Worm (Caenorhabditis elegans) whole organism, young adult: ENCODE results near the gene pals-31.

Experiments used
- B0035.1 ChIP-seq: sonication (generic microtip); optimal IDR thresholded peaks from 2 replicates; lab custom pipeline; 2016; ENCODE audit warnings: missing genetic modification characterization, mild to moderate bottlenecking, missing compliant biosample characterization, missing genotype, missing genetic modification reagents
- F23B12.7 ChIP-seq: sonication (generic microtip); optimal IDR thresholded peaks from 2 replicates; lab custom pipeline; 2017; ENCODE audit warnings: missing genetic modification characterization, mild to moderate bottlenecking, missing compliant biosample characterization, antibody characterized with exemption, moderate library complexity; ENCODE audit not compliant: insufficient read depth
- F37B4.10 ChIP-seq: fragments of 200-800 bp; sonication (Bioruptor generic); IDR thresholded peaks from 2 replicates; pipeline ENCODE4 v1.3.6; 2022; ENCODE audit warnings: missing genetic modification characterization, missing compliant biosample characterization
- F49E8.2 ChIP-seq: sonication (generic microtip); optimal IDR thresholded peaks from 3 replicates; lab custom pipeline; 2017; ENCODE audit warnings: missing genetic modification characterization, mild to moderate bottlenecking, missing compliant biosample characterization, antibody characterized with exemption, moderate library complexity; ENCODE audit not compliant: insufficient read depth
- Y53F4B.3 ChIP-seq: fragments of 200-800 bp; sonication (Bioruptor generic); IDR thresholded peaks from 2 replicates; pipeline ENCODE4 v1.3.6; 2022; ENCODE audit warnings: missing genetic modification reagents, missing genetic modification characterization, missing compliant biosample characterization
- Y79H2A.3 ChIP-seq: fragments of 200-800 bp; sonication (Bioruptor generic); conservative IDR thresholded peaks from 2 replicates; pipeline ENCODE4 v1.3.6; 2022; ENCODE audit warnings: missing genetic modification reagents, missing genetic modification characterization, missing compliant biosample characterization
- akir-1 ChIP-seq: fragments of 200-800 bp; sonication (Bioruptor generic); optimal IDR thresholded peaks from 2 replicates; lab custom pipeline; 2018; ENCODE audit warnings: mild to moderate bottlenecking, missing genetic modification characterization, moderate library complexity, missing compliant biosample characterization
- attf-6 ChIP-seq: fragments of 200-800 bp; sonication (Bioruptor generic); IDR thresholded peaks from 2 replicates; pipeline ENCODE4 v1.3.6; 2022; ENCODE audit warnings: missing genetic modification reagents, missing genetic modification characterization, missing compliant biosample characterization
- bed-2 ChIP-seq: fragments of 200-800 bp; sonication (Bioruptor generic); IDR thresholded peaks from 2 replicates; pipeline ENCODE4 v1.3.6; 2022; ENCODE audit warnings: missing genetic modification reagents, missing genetic modification characterization, missing compliant biosample characterization
- dox-1 ChIP-seq: fragments of 200-800 bp; sonication (Bioruptor generic); IDR thresholded peaks from 2 replicates; pipeline ENCODE4 v1.3.6; 2022; ENCODE audit warnings: missing genetic modification reagents, missing genetic modification characterization, missing compliant biosample characterization
- efl-1 ChIP-seq: fragments of 150-350 bp; optimal IDR thresholded peaks from 2 replicates; lab custom pipeline; 2014; ENCODE audit warnings: missing biosample characterization, missing genetic modification reagents, missing genetic modification characterization
- egrh-3 ChIP-seq: fragments of 200-800 bp; sonication (Bioruptor generic); IDR thresholded peaks from 2 replicates; pipeline ENCODE4 v1.3.6; 2022; ENCODE audit warnings: missing genetic modification reagents, missing genetic modification characterization, missing compliant biosample characterization
- fkh-3 ChIP-seq: sonication (generic microtip); optimal IDR thresholded peaks from 2 replicates; lab custom pipeline; 2016; ENCODE audit warnings: mild to moderate bottlenecking, missing genetic modification characterization, missing compliant biosample characterization
- him-1 ChIP-seq: sonication (generic microtip); optimal IDR thresholded peaks from 2 replicates; lab custom pipeline; 2016; ENCODE audit warnings: missing genotype, missing genetic modification reagents, missing genetic modification characterization, missing compliant biosample characterization
- hmg-1.2 ChIP-seq: fragments of 200-800 bp; sonication (Bioruptor generic); IDR thresholded peaks from 2 replicates; pipeline ENCODE4 v1.3.6; 2022; ENCODE audit warnings: missing genetic modification reagents, missing genetic modification characterization, missing compliant biosample characterization
- lag-1 ChIP-seq: fragments of 200-800 bp; sonication (Bioruptor generic); IDR thresholded peaks from 2 replicates; pipeline ENCODE4 v1.3.6; 2022; ENCODE audit warnings: missing genetic modification reagents, missing genetic modification characterization, missing compliant biosample characterization
- lir-1 ChIP-seq: fragments of 200-800 bp; sonication (Bioruptor generic); conservative IDR thresholded peaks from 2 replicates; pipeline ENCODE4 v1.3.6; 2022; ENCODE audit warnings: missing genetic modification reagents, missing genetic modification characterization, missing compliant biosample characterization
- lsy-27 ChIP-seq: sonication (generic microtip); optimal IDR thresholded peaks from 2 replicates; lab custom pipeline; 2017; ENCODE audit warnings: missing genetic modification characterization, mild to moderate bottlenecking, missing compliant biosample characterization, antibody characterized with exemption, missing genotype, borderline replicate concordance; ENCODE audit not compliant: insufficient read depth
- madf-8 ChIP-seq: fragments of 200-800 bp; sonication (Bioruptor generic); conservative IDR thresholded peaks from 2 replicates; pipeline ENCODE4 v1.3.6; 2022; ENCODE audit warnings: missing genetic modification reagents, missing genetic modification characterization, missing compliant biosample characterization
- mxl-1 ChIP-seq: sonication (generic microtip); optimal IDR thresholded peaks from 2 replicates; lab custom pipeline; 2016; ENCODE audit warnings: missing genetic modification characterization, missing compliant biosample characterization
- nfyb-1 ChIP-seq: fragments of 200-800 bp; sonication (Bioruptor generic); IDR thresholded peaks from 2 replicates; pipeline ENCODE4 v1.3.6; 2022; ENCODE audit warnings: missing genetic modification reagents, missing genetic modification characterization, missing compliant biosample characterization
- pbrm-1 ChIP-seq: fragments of 200-800 bp; sonication (Bioruptor generic); IDR thresholded peaks from 2 replicates; pipeline ENCODE4 v1.3.6; 2022; ENCODE audit warnings: missing genetic modification reagents, missing genetic modification characterization, missing compliant biosample characterization
- repo-1 ChIP-seq: sonication (generic microtip); optimal IDR thresholded peaks from 2 replicates; lab custom pipeline; 2017; ENCODE audit warnings: mild to moderate bottlenecking, missing genetic modification characterization, missing compliant biosample characterization
- sdz-38 ChIP-seq: sonication (generic microtip); optimal IDR thresholded peaks from 2 replicates; lab custom pipeline; 2016; ENCODE audit warnings: missing genotype, missing genetic modification characterization, missing compliant biosample characterization
- snpc-3.4 ChIP-seq: sonication (generic microtip); optimal IDR thresholded peaks from 2 replicates; lab custom pipeline; 2017; ENCODE audit warnings: missing genetic modification characterization, mild to moderate bottlenecking, missing compliant biosample characterization, antibody characterized with exemption, moderate library complexity, missing genotype, missing genetic modification reagents
- somi-1 ChIP-seq: fragments of 200-800 bp; sonication (Bioruptor generic); optimal IDR thresholded peaks from 2 replicates; lab custom pipeline; 2018; ENCODE audit warnings: mild to moderate bottlenecking, missing genetic modification characterization, missing compliant biosample characterization
- sptf-2 ChIP-seq: fragments of 200-800 bp; sonication (Bioruptor generic); optimal IDR thresholded peaks from 2 replicates; lab custom pipeline; 2018; ENCODE audit warnings: mild to moderate bottlenecking, missing genetic modification characterization, missing compliant biosample characterization
- tlf-1 ChIP-seq: fragments of 200-800 bp; sonication (Bioruptor generic); optimal IDR thresholded peaks from 2 replicates; lab custom pipeline; 2018; ENCODE audit warnings: mild to moderate bottlenecking, missing genetic modification characterization, missing compliant biosample characterization
- unc-62 ChIP-seq: fragments of 150-350 bp; optimal IDR thresholded peaks from 2 replicates; lab custom pipeline; 2014; ENCODE audit warnings: missing biosample characterization, missing genetic modification reagents, missing genetic modification characterization
- zfh-2 ChIP-seq: fragments of 200-800 bp; sonication (Bioruptor generic); conservative IDR thresholded peaks from 2 replicates; pipeline ENCODE4 v1.3.6; 2022; ENCODE audit warnings: missing genetic modification reagents, missing genetic modification characterization, missing compliant biosample characterization
- ztf-22 ChIP-seq: fragments of 200-800 bp; sonication (Bioruptor generic); optimal IDR thresholded peaks from 2 replicates; lab custom pipeline; 2018; ENCODE audit warnings: mild to moderate bottlenecking, missing genetic modification characterization, moderate library complexity, missing compliant biosample characterization

The pals-31 gene

ce11 chrV:620987-621386 is 15.4 kb upstream of the pals-31 start:
- peak; percentile 51; the same call in 1 of the 2 replicates for TF ChIP-seq zfh-2 (GFP tag; lab: Robert Waterston, UW)
- TF ChIP-seq egrh-3 (GFP tag; lab: Robert Waterston, UW): no peak
- TF ChIP-seq somi-1 (GFP tag; lab: Kevin White, UChicago): no peak
- TF ChIP-seq, all 124 proteins: peak for 1

- no peak for TF ChIP-seq lag-1 (GFP tag; lab: Robert Waterston, UW)
- TF ChIP-seq unc-62 (GFP tag; lab: Kevin White, UChicago): no peak
- no peak for TF ChIP-seq dox-1 (GFP tag; lab: Robert Waterston, UW)
- no peak for TF ChIP-seq efl-1
- no peak for TF ChIP-seq bed-2
- TF ChIP-seq Y53F4B.3 (GFP tag; lab: Robert Waterston, UW): no peak
- TF ChIP-seq ztf-22 (GFP tag; lab: Kevin White, UChicago): no peak
- no peak for TF ChIP-seq B0035.1 (tag; lab: Kevin White, UChicago)
- TF ChIP-seq tlf-1: no peak
These were observed 13.5 kb upstream of the pals-31 start, which contains the start of gene F48G7.5 for ce11 chrV:622902-623301. Gene F48G7.5, minus strand, starts transcription at chrV:622935.

- TF ChIP-seq sdz-38 (tag; lab: Kevin White, UChicago) (no peak), sptf-2 (GFP tag; lab: Kevin White, UChicago) (no peak), zfh-2 (GFP tag; lab: Robert Waterston, UW) (no peak), repo-1 (tag; lab: Kevin White, UChicago) (no peak), snpc-3.4 (tag; lab: Kevin White, UChicago) (no peak), lsy-27 (tag; lab: Kevin White, UChicago) (no peak), Y79H2A.3 (GFP tag; lab: Robert Waterston, UW) (no peak), F37B4.10 (GFP tag; lab: Robert Waterston, UW) (no peak), fkh-3 (tag; lab: Kevin White, UChicago) (no peak), efl-1 (no peak), lir-1 (GFP tag; lab: Robert Waterston, UW) (no peak), F23B12.7 (tag; lab: Kevin White, UChicago) (no peak)
These were observed 11.5 kb upstream of the pals-31 start, which contains the start of gene srt-17 for ce11 chrV:624922-625321. Gene srt-17, minus strand, starts transcription at chrV:625022.

- TF ChIP-seq mxl-1 (tag; lab: Kevin White, UChicago) (no peak), F49E8.2 (tag; lab: Kevin White, UChicago) (no peak), lir-1 (GFP tag; lab: Robert Waterston, UW) (no peak), madf-8 (GFP tag; lab: Robert Waterston, UW) (no peak), hmg-1.2 (GFP tag; lab: Robert Waterston, UW) (no peak), F37B4.10 (GFP tag; lab: Robert Waterston, UW) (no peak), akir-1 (GFP tag; lab: Kevin White, UChicago) (no peak)
These were observed 10.1 kb upstream of the pals-31 start, which contains the start of gene F48G7.7 for ce11 chrV:626321-626720. Gene F48G7.7, minus strand, starts transcription at chrV:626421.

ce11 chrV:627585-627984 is 8.8 kb upstream of the pals-31 start, which contains the start of gene F48G7.8:
Gene F48G7.8, minus strand, starts transcription at chrV:627685.
- TF ChIP-seq somi-1 (GFP tag; lab: Kevin White, UChicago) (no peak), efl-1 (no peak), him-1 (tag; lab: Kevin White, UChicago) (no peak), repo-1 (tag; lab: Kevin White, UChicago) (no peak), sptf-2 (GFP tag; lab: Kevin White, UChicago) (no peak), pbrm-1 (no peak), attf-6 (GFP tag; lab: Robert Waterston, UW) (no peak), nfyb-1 (GFP tag; lab: Robert Waterston, UW) (no peak)
